Worm (Caenorhabditis elegans) whole organism, young adult: ENCODE results near the gene tsen-54.
A peak's percentile ranks its signal among the peaks of the same experiment; 100 is the strongest.

Experiments used
- C17E4.6 ChIP-seq: fragments of 200-800 bp; sonication (Bioruptor generic); IDR thresholded peaks from 2 replicates; pipeline ENCODE4 v1.3.6; 2022; ENCODE audit warnings: missing genetic modification reagents, missing genetic modification characterization, missing compliant biosample characterization
- D2030.7 ChIP-seq: fragments of 200-800 bp; sonication (Bioruptor generic); IDR thresholded peaks from 2 replicates; pipeline ENCODE4 v1.3.6; 2022; ENCODE audit warnings: missing genetic modification reagents, missing genetic modification characterization, missing compliant biosample characterization
- F55B11.4 ChIP-seq: sonication (generic microtip); optimal IDR thresholded peaks from 2 replicates; lab custom pipeline; 2016; ENCODE audit warnings: missing compliant biosample characterization, missing genetic modification characterization, borderline replicate concordance; ENCODE audit not compliant: insufficient read depth
- K11D2.4 ChIP-seq: fragments of 200-800 bp; sonication (Bioruptor generic); IDR thresholded peaks from 2 replicates; pipeline ENCODE4 v1.3.6; 2022; ENCODE audit warnings: missing genetic modification reagents, missing genetic modification characterization, missing compliant biosample characterization
- Y56A3A.18 ChIP-seq: fragments of 200-800 bp; sonication (Bioruptor generic); IDR thresholded peaks from 2 replicates; pipeline ENCODE4 v1.3.6; 2022; ENCODE audit warnings: missing genetic modification reagents, missing genetic modification characterization, missing compliant biosample characterization
- ama-1 ChIP-seq, 3 experiments: fragments of 150-350 bp in 1 of 3; sonication (generic microtip) in 2 of 3; optimal IDR thresholded peaks; 2 replicates each; lab custom pipeline; 2014 to 2018; ENCODE audit warnings: missing biosample characterization in 2 of 3, missing genetic modification characterization in 2 of 3, missing genetic modification reagents in 2 of 3
- aptf-2 ChIP-seq: fragments of 200-800 bp; sonication (Bioruptor generic); conservative IDR thresholded peaks from 2 replicates; pipeline ENCODE4 v1.3.6; 2022; ENCODE audit warnings: missing genetic modification reagents, missing genetic modification characterization, missing compliant biosample characterization
- aptf-3 ChIP-seq: fragments of 200-800 bp; sonication (Bioruptor generic); IDR thresholded peaks from 2 replicates; pipeline ENCODE4 v1.3.6; 2022; ENCODE audit warnings: missing genetic modification characterization, missing compliant biosample characterization
- atf-7 ChIP-seq: sonication (generic microtip); optimal IDR thresholded peaks from 2 replicates; lab custom pipeline; 2017; ENCODE audit warnings: mild to moderate bottlenecking, missing genetic modification characterization, missing compliant biosample characterization
- bed-1 ChIP-seq: fragments of 200-800 bp; sonication (Bioruptor generic); IDR thresholded peaks from 2 replicates; pipeline ENCODE4 v1.3.6; 2022; ENCODE audit warnings: missing genetic modification reagents, missing genetic modification characterization, missing compliant biosample characterization
- ccch-3 ChIP-seq: fragments of 200-800 bp; sonication (Bioruptor generic); optimal IDR thresholded peaks from 2 replicates; lab custom pipeline; 2018; ENCODE audit warnings: mild to moderate bottlenecking, missing genetic modification characterization, missing compliant biosample characterization
- ceh-58 ChIP-seq: fragments of 200-800 bp; sonication (Bioruptor generic); IDR thresholded peaks from 2 replicates; pipeline ENCODE4 v1.3.6; 2022; ENCODE audit warnings: missing genetic modification characterization, missing compliant biosample characterization
- chd-7 ChIP-seq: sonication (generic microtip); optimal IDR thresholded peaks from 2 replicates; lab custom pipeline; 2016; ENCODE audit warnings: mild to moderate bottlenecking, missing genetic modification characterization, moderate library complexity, missing compliant biosample characterization
- dpff-1 ChIP-seq: sonication (generic microtip); optimal IDR thresholded peaks from 2 replicates; lab custom pipeline; 2017; ENCODE audit warnings: mild to moderate bottlenecking, missing genetic modification characterization, missing compliant biosample characterization
- egrh-3 ChIP-seq: fragments of 200-800 bp; sonication (Bioruptor generic); IDR thresholded peaks from 2 replicates; pipeline ENCODE4 v1.3.6; 2022; ENCODE audit warnings: missing genetic modification reagents, missing genetic modification characterization, missing compliant biosample characterization
- hlh-12 ChIP-seq: sonication (generic microtip); optimal IDR thresholded peaks from 2 replicates; lab custom pipeline; 2016; ENCODE audit warnings: missing genetic modification characterization, missing compliant biosample characterization
- hmg-1.2 ChIP-seq: fragments of 200-800 bp; sonication (Bioruptor generic); IDR thresholded peaks from 2 replicates; pipeline ENCODE4 v1.3.6; 2022; ENCODE audit warnings: missing genetic modification reagents, missing genetic modification characterization, missing compliant biosample characterization
- hrde-1 ChIP-seq: sonication (generic microtip); optimal IDR thresholded peaks from 2 replicates; lab custom pipeline; 2016; ENCODE audit warnings: missing genetic modification characterization, mild to moderate bottlenecking, missing compliant biosample characterization, moderate library complexity, missing genotype, missing genetic modification reagents, borderline replicate concordance
- let-607 ChIP-seq, 2 experiments: fragments of 200-800 bp in 1 of 2; sonication (Bioruptor generic) in 1 of 2; sonication (generic microtip) in 1 of 2; optimal IDR thresholded peaks; 2 replicates each; lab custom pipeline; 2016 to 2018; ENCODE audit warnings: mild to moderate bottlenecking in 2 of 2, missing compliant biosample characterization in 2 of 2, missing genetic modification characterization in 2 of 2, moderate library complexity in 2 of 2, missing genotype in 1 of 2
- lir-1 ChIP-seq: fragments of 200-800 bp; sonication (Bioruptor generic); conservative IDR thresholded peaks from 2 replicates; pipeline ENCODE4 v1.3.6; 2022; ENCODE audit warnings: missing genetic modification reagents, missing genetic modification characterization, missing compliant biosample characterization
- madf-10 ChIP-seq: sonication (generic microtip); optimal IDR thresholded peaks from 2 replicates; lab custom pipeline; 2016; ENCODE audit warnings: mild to moderate bottlenecking, missing genetic modification characterization, missing compliant biosample characterization
- madf-3 ChIP-seq: fragments of 200-800 bp; sonication (Bioruptor generic); IDR thresholded peaks from 2 replicates; pipeline ENCODE4 v1.3.6; 2022; ENCODE audit warnings: missing genetic modification reagents, missing genetic modification characterization, missing compliant biosample characterization
- madf-8 ChIP-seq: fragments of 200-800 bp; sonication (Bioruptor generic); conservative IDR thresholded peaks from 2 replicates; pipeline ENCODE4 v1.3.6; 2022; ENCODE audit warnings: missing genetic modification reagents, missing genetic modification characterization, missing compliant biosample characterization
- mel-28 ChIP-seq: sonication (generic microtip); optimal IDR thresholded peaks from 2 replicates; lab custom pipeline; 2016; ENCODE audit warnings: borderline replicate concordance, mild to moderate bottlenecking, missing genetic modification characterization, missing compliant biosample characterization
- mxl-1 ChIP-seq: sonication (generic microtip); optimal IDR thresholded peaks from 2 replicates; lab custom pipeline; 2016; ENCODE audit warnings: missing genetic modification characterization, missing compliant biosample characterization
- nfya-1 ChIP-seq: sonication (generic microtip); optimal IDR thresholded peaks from 2 replicates; lab custom pipeline; 2017; ENCODE audit warnings: antibody characterized with exemption, missing compliant biosample characterization, missing genetic modification characterization, borderline replicate concordance; ENCODE audit not compliant: insufficient read depth
- nhr-90 ChIP-seq: sonication (generic microtip); optimal IDR thresholded peaks from 2 replicates; lab custom pipeline; 2016; ENCODE audit warnings: missing genotype, mild to moderate bottlenecking, missing genetic modification characterization, missing compliant biosample characterization
- repo-1 ChIP-seq: sonication (generic microtip); optimal IDR thresholded peaks from 2 replicates; lab custom pipeline; 2017; ENCODE audit warnings: mild to moderate bottlenecking, missing genetic modification characterization, missing compliant biosample characterization
- rpc-1 ChIP-seq, 2 experiments: fragments of 150-350 bp in 1 of 2; sonication (generic microtip) in 1 of 2; optimal IDR thresholded peaks; 2 replicates each; lab custom pipeline; 2014 to 2018; ENCODE audit warnings: missing biosample characterization in 1 of 2, missing genetic modification characterization in 1 of 2, missing genetic modification reagents in 1 of 2, missing genotype in 1 of 2
- snpc-1.1 ChIP-seq: sonication (generic microtip); optimal IDR thresholded peaks from 2 replicates; lab custom pipeline; 2017; ENCODE audit warnings: missing genetic modification characterization, mild to moderate bottlenecking, missing compliant biosample characterization, antibody characterized with exemption, moderate library complexity, missing genotype, missing genetic modification reagents; ENCODE audit not compliant: insufficient read depth
- snpc-1.3 ChIP-seq: sonication (generic microtip); optimal IDR thresholded peaks from 2 replicates; lab custom pipeline; 2017; ENCODE audit warnings: missing genetic modification characterization, mild to moderate bottlenecking, missing compliant biosample characterization, antibody characterized with exemption, moderate library complexity, missing genotype, missing genetic modification reagents; ENCODE audit not compliant: insufficient read depth
- unc-130 ChIP-seq: sonication (generic microtip); optimal IDR thresholded peaks from 2 replicates; lab custom pipeline; 2016; ENCODE audit warnings: missing genetic modification reagents, missing genetic modification characterization, missing compliant biosample characterization
- zfh-2 ChIP-seq: fragments of 200-800 bp; sonication (Bioruptor generic); conservative IDR thresholded peaks from 2 replicates; pipeline ENCODE4 v1.3.6; 2022; ENCODE audit warnings: missing genetic modification reagents, missing genetic modification characterization, missing compliant biosample characterization
- ztf-26 ChIP-seq: sonication (generic microtip); optimal IDR thresholded peaks from 2 replicates; lab custom pipeline; 2017; ENCODE audit warnings: missing genetic modification characterization, missing compliant biosample characterization
- ztf-3 ChIP-seq: fragments of 200-800 bp; sonication (Bioruptor generic); optimal IDR thresholded peaks from 2 replicates; lab custom pipeline; 2018; ENCODE audit warnings: mild to moderate bottlenecking, missing genetic modification characterization, missing compliant biosample characterization

Gene tsen-54

ce11 chrIV:1915549-1915948 is 32.4 kb upstream of the tsen-54 start:
- no peak for TF ChIP-seq snpc-1.1 (tag; lab: Kevin White, UChicago)
- TF ChIP-seq madf-10 (tag; lab: Kevin White, UChicago), result peak; percentile 51

- TF ChIP-seq ztf-26 (tag; lab: Kevin White, UChicago) (no peak), lir-1 (no peak), madf-3 (no peak), atf-7 (tag; lab: Kevin White, UChicago) (no peak), snpc-1.1 (tag; lab: Kevin White, UChicago) (no peak), repo-1 (tag; lab: Kevin White, UChicago) (no peak), K11D2.4 (GFP tag; lab: Robert Waterston, UW) (no peak), Y56A3A.18 (GFP tag; lab: Robert Waterston, UW) (no peak), dpff-1 (tag; lab: Kevin White, UChicago) (no peak), C17E4.6 (GFP tag; lab: Robert Waterston, UW) (no peak), bed-1 (GFP tag; lab: Robert Waterston, UW) (no peak), let-607 (tag; optimal IDR thresholded peaks at IDR 0.05; lab: Kevin White, UChicago) (no peak), hrde-1 (no peak), mel-28 (tag; lab: Kevin White, UChicago) (no peak), F55B11.4 (no peak), D2030.7 (GFP tag; lab: Robert Waterston, UW) (no peak), hlh-12 (tag; lab: Kevin White, UChicago) (no peak), ztf-3 (no peak)
Observed at ce11 chrIV:1916247-1916646, 31.7 kb upstream of the tsen-54 start.

ce11 chrIV:1917819-1918218 is 30.2 kb upstream of the tsen-54 start, which contains the start of gene elt-6:
TSS of gene elt-6 (plus strand) at chrIV:1917977.
- TF ChIP-seq chd-7, result peak; percentile 15
- peak; percentile 75 for TF ChIP-seq zfh-2 (GFP tag; lab: Robert Waterston, UW)
- TF ChIP-seq snpc-1.3 (tag; lab: Kevin White, UChicago), result no peak
- peak; percentile 31; the same call in 1 of the 2 replicates for TF ChIP-seq hmg-1.2 (GFP tag; lab: Robert Waterston, UW)
- 0 out of 2 replicates have a peak, but pooled peaks have one; percentile 40 for TF ChIP-seq egrh-3 (GFP tag; lab: Robert Waterston, UW)

- TF ChIP-seq rpc-1 (optimal IDR thresholded peaks at IDR 0.05; lab: Kevin White, UChicago), result no peak
- no peak for TF ChIP-seq rpc-1 (tag; optimal IDR thresholded peaks at IDR 0.05; lab: Kevin White, UChicago)
- TF ChIP-seq ccch-3 (GFP tag; lab: Kevin White, UChicago), result no peak
- TF ChIP-seq aptf-2 (GFP tag; lab: Robert Waterston, UW), result no peak
- no peak for TF ChIP-seq dpff-1 (tag; lab: Kevin White, UChicago)
- TF ChIP-seq nhr-90, result no peak
- no peak for TF ChIP-seq madf-8 (GFP tag; lab: Robert Waterston, UW)
- TF ChIP-seq lir-1, result no peak
- TF ChIP-seq ceh-58 (GFP tag; lab: Robert Waterston, UW), result no peak
- no peak for TF ChIP-seq bed-1 (GFP tag; lab: Robert Waterston, UW)
- TF ChIP-seq unc-130 (GFP tag; lab: Kevin White, UChicago), result no peak
- TF ChIP-seq aptf-3 (GFP tag; lab: Robert Waterston, UW), result no peak
- no peak for TF ChIP-seq nfya-1
- TF ChIP-seq ama-1 (optimal IDR thresholded peaks at IDR 0.05; lab: Kevin White, UChicago), result no peak
- TF ChIP-seq ama-1 (GFP tag; optimal IDR thresholded peaks at IDR 0.05; lab: Kevin White, UChicago), result no peak
- TF ChIP-seq repo-1 (tag; lab: Kevin White, UChicago), result no peak
- TF ChIP-seq mxl-1 (tag; lab: Kevin White, UChicago), result no peak
Observed at ce11 chrIV:1920513-1920912, 27.5 kb upstream of the tsen-54 start.
